Fruit fly (Drosophila melanogaster) Kc167 (cell line): Measurements from ENCODE around the gene CG5439.

ENCODE experiments used
- Myc ChIP-seq: fragments of >200 bp; optimal IDR thresholded peaks from 2 replicates; lab custom pipeline; 2017; ENCODE audit warnings: missing external identifiers
- Sin3A ChIP-seq: fragments of >200 bp; optimal IDR thresholded peaks from 2 replicates; lab custom pipeline; 2018; ENCODE audit warnings: missing external identifiers
- h ChIP-seq: fragments of >200 bp; optimal IDR thresholded peaks from 3 replicates; lab custom pipeline; 2018; ENCODE audit warnings: missing external identifiers
- insv ChIP-seq: fragments of >200 bp; optimal IDR thresholded peaks from 3 replicates; lab custom pipeline; 2018; ENCODE audit warnings: missing external identifiers
- psq ChIP-seq: fragments of >200 bp; optimal IDR thresholded peaks from 2 replicates; lab custom pipeline; 2017; ENCODE audit warnings: missing external identifiers
- ttk ChIP-seq: sonication (Bioruptor generic); optimal IDR thresholded peaks from 2 replicates; lab custom pipeline; 2017; ENCODE audit warnings: missing external identifiers

CG5439 gene

dm6 chr2L:13176701-13177249 lies at the start of gene CG5439, which contains the start of gene Sfmbt:
CG5439 (plus strand) TSS chr2L:13177150.
Sfmbt (minus strand) TSS chr2L:13176785.
- no peak for TF ChIP-seq psq
- TF ChIP-seq insv = no peak
- TF ChIP-seq h (lab: Kevin White, UChicago) = no peak
- no peak for TF ChIP-seq Myc (lab: Kevin White, UChicago)
- TF ChIP-seq ttk = no peak
- TF ChIP-seq Sin3A (lab: Kevin White, UChicago) = no peak

- TF ChIP-seq h (lab: Kevin White, UChicago) (no peak), ttk (no peak), insv (no peak), psq (no peak), Sin3A (lab: Kevin White, UChicago) (no peak), Myc (lab: Kevin White, UChicago) (no peak)
Observed at dm6 chr2L:13130291-13130690, 46.7 kb upstream of the CG5439 start, which contains the start of gene CG5122. CG5122 (plus strand) TSS chr2L:13130591.

dm6 chr2L:13135929-13136328 lies 41.0 kb upstream of the CG5439 start:
- TF ChIP-seq Sin3A (lab: Kevin White, UChicago) (no peak), ttk (no peak), psq (no peak), insv (no peak), h (lab: Kevin White, UChicago) (no peak), Myc (lab: Kevin White, UChicago) (no peak)

dm6 chr2L:13140891-13141290 lies 36.1 kb upstream of the CG5439 start:
- TF ChIP-seq Myc (lab: Kevin White, UChicago) = no peak
- TF ChIP-seq h (lab: Kevin White, UChicago) = no peak
- TF ChIP-seq ttk = no peak
- TF ChIP-seq Sin3A (lab: Kevin White, UChicago) = no peak
- no peak for TF ChIP-seq psq
- TF ChIP-seq insv = no peak

dm6 chr2L:13142803-13143202 lies 34.1 kb upstream of the CG5439 start, which contains the start of gene CG9928:
CG9928 (minus strand) TSS chr2L:13142903.
- TF ChIP-seq psq (no peak), Sin3A (lab: Kevin White, UChicago) (no peak), Myc (lab: Kevin White, UChicago) (no peak)

dm6 chr2L:13143522-13143921 lies 33.4 kb upstream of the CG5439 start, which contains the start of gene CG16978:
CG16978 (minus strand) TSS chr2L:13143622.
- TF ChIP-seq ttk = no peak
- TF ChIP-seq Sin3A (lab: Kevin White, UChicago) = no peak

- TF ChIP-seq Myc (lab: Kevin White, UChicago) (no peak), ttk (no peak), h (lab: Kevin White, UChicago) (no peak), Sin3A (lab: Kevin White, UChicago) (no peak), insv (no peak), psq (no peak)
Observed at dm6 chr2L:13145035-13145683, 31.8 kb upstream of the CG5439 start.

dm6 chr2L:13146254-13146653 lies 30.7 kb upstream of the CG5439 start:
- TF ChIP-seq h (lab: Kevin White, UChicago) = no peak
- TF ChIP-seq psq = no peak
- TF ChIP-seq Myc (lab: Kevin White, UChicago) = no peak
- TF ChIP-seq ttk = no peak
- no peak for TF ChIP-seq insv
- TF ChIP-seq Sin3A (lab: Kevin White, UChicago) = no peak

dm6 chr2L:13154313-13154712 lies 22.6 kb upstream of the CG5439 start:
- TF ChIP-seq psq (no peak), Myc (lab: Kevin White, UChicago) (no peak), Sin3A (lab: Kevin White, UChicago) (no peak), h (lab: Kevin White, UChicago) (no peak)

- TF ChIP-seq h (lab: Kevin White, UChicago) (no peak), psq (no peak), Sin3A (lab: Kevin White, UChicago) (no peak), Myc (lab: Kevin White, UChicago) (no peak), ttk (no peak), insv (no peak)
Observed at dm6 chr2L:13156349-13156748, 20.6 kb upstream of the CG5439 start.

dm6 chr2L:13157903-13158302 lies 19.0 kb upstream of the CG5439 start:
- no peak for TF ChIP-seq ttk
- TF ChIP-seq Sin3A (lab: Kevin White, UChicago) = no peak
- no peak for TF ChIP-seq psq
- no peak for TF ChIP-seq h (lab: Kevin White, UChicago)
- TF ChIP-seq Myc (lab: Kevin White, UChicago) = no peak
- no peak for TF ChIP-seq insv

dm6 chr2L:13158510-13158909 lies 18.4 kb upstream of the CG5439 start, which contains the start of gene Pk34A:
Pk34A (plus strand) TSS chr2L:13158810.
- TF ChIP-seq psq (no peak), h (lab: Kevin White, UChicago) (no peak), Myc (lab: Kevin White, UChicago) (no peak), Sin3A (lab: Kevin White, UChicago) (no peak), insv (no peak), ttk (no peak)

- no peak for TF ChIP-seq Myc (lab: Kevin White, UChicago)
Observed at dm6 chr2L:13160227-13160626, 16.7 kb upstream of the CG5439 start, which contains the start of gene kmg. kmg (plus strand) TSS chr2L:13160527.
